Worm (Caenorhabditis elegans) whole organism, midembryonic: ENCODE measurements around the gene F46B6.9.

Experiments
- T22C8.4 ChIP-seq: fragments of 200-800 bp; sonication (Bioruptor generic); IDR thresholded peaks from 2 replicates; pipeline ENCODE4 v1.3.6; 2022; ENCODE audit warnings: missing genetic modification characterization, missing compliant biosample characterization
- cog-1 ChIP-seq: sonication (generic microtip); optimal IDR thresholded peaks from 2 replicates; lab custom pipeline; 2016; ENCODE audit warnings: missing genetic modification characterization, missing compliant biosample characterization
- flt-1 ChIP-seq: fragments of 200-800 bp; sonication (Bioruptor generic); IDR thresholded peaks from 2 replicates; pipeline ENCODE4 v1.3.6; 2022; ENCODE audit warnings: missing genetic modification characterization, missing compliant biosample characterization
- klf-2 ChIP-seq: fragments of 200-800 bp; sonication (Bioruptor generic); conservative IDR thresholded peaks from 2 replicates; pipeline ENCODE4 v1.3.6; 2022; ENCODE audit warnings: missing genetic modification reagents, missing genetic modification characterization, missing compliant biosample characterization
- med-1 ChIP-seq: sonication (generic microtip); optimal IDR thresholded peaks from 2 replicates; lab custom pipeline; 2017; ENCODE audit warnings: missing genetic modification characterization, mild to moderate bottlenecking, missing compliant biosample characterization, antibody characterized with exemption, missing genetic modification reagents; ENCODE audit not compliant: insufficient read depth
- ref-1 ChIP-seq: fragments of 200-800 bp; sonication (Bioruptor generic); conservative IDR thresholded peaks from 2 replicates; pipeline ENCODE4 v1.3.6; 2022; ENCODE audit warnings: missing genetic modification reagents, missing genetic modification characterization, missing compliant biosample characterization
- tab-1 ChIP-seq: fragments of 200-800 bp; sonication (Bioruptor generic); IDR thresholded peaks from 2 replicates; pipeline ENCODE4 v1.3.6; 2022; ENCODE audit warnings: missing genetic modification characterization, missing compliant biosample characterization
- ztf-23 ChIP-seq: fragments of 200-800 bp; sonication (Bioruptor generic); IDR thresholded peaks from 2 replicates; pipeline ENCODE4 v1.3.6; 2022; ENCODE audit warnings: missing genetic modification reagents, missing genetic modification characterization, missing compliant biosample characterization
- ztf-29 ChIP-seq: fragments of 200-800 bp; sonication (Bioruptor generic); IDR thresholded peaks from 2 replicates; pipeline ENCODE4 v1.3.6; 2022; ENCODE audit warnings: missing genetic modification reagents, missing genetic modification characterization, missing compliant biosample characterization

F46B6.9 gene

ce11 chrV:9796562-9796961 lies at the start of gene F46B6.9:
F46B6.9 (plus strand) TSS chrV:9796862.
- TF ChIP-seq ztf-29 (GFP tag; lab: Robert Waterston, UW) (no peak), ztf-23 (no peak), tab-1 (GFP tag; lab: Robert Waterston, UW) (no peak), flt-1 (no peak), klf-2 (no peak), med-1 (no peak)

ce11 chrV:9750308-9750707 lies 46.4 kb upstream of the F46B6.9 start, which contains the start of gene F58E6.4:
F58E6.4 (minus strand) TSS chrV:9750408.
- TF ChIP-seq tab-1 (GFP tag; lab: Robert Waterston, UW) (no peak), med-1 (no peak), ztf-23 (no peak), flt-1 (no peak), ztf-29 (GFP tag; lab: Robert Waterston, UW) (no peak), ref-1 (no peak), T22C8.4 (GFP tag; lab: Robert Waterston, UW) (no peak), klf-2 (no peak)

- TF ChIP-seq klf-2 (no peak), flt-1 (no peak), ref-1 (no peak), ztf-23 (no peak), tab-1 (GFP tag; lab: Robert Waterston, UW) (no peak), ztf-29 (GFP tag; lab: Robert Waterston, UW) (no peak), cog-1 (no peak), T22C8.4 (GFP tag; lab: Robert Waterston, UW) (no peak), med-1 (no peak)
These were observed 43.7 kb upstream of the F46B6.9 start, which contains the start of gene F58E6.6 for ce11 chrV:9752918-9753317. F58E6.6 (minus strand) TSS chrV:9753018.

ce11 chrV:9753554-9753953 lies 43.1 kb upstream of the F46B6.9 start:
- TF ChIP-seq T22C8.4 (GFP tag; lab: Robert Waterston, UW) = no peak
- TF ChIP-seq ztf-29 (GFP tag; lab: Robert Waterston, UW) = no peak
- TF ChIP-seq klf-2 = no peak
- TF ChIP-seq ztf-23 = no peak
- TF ChIP-seq tab-1 (GFP tag; lab: Robert Waterston, UW) = no peak
- no peak for TF ChIP-seq flt-1
- TF ChIP-seq ref-1 = no peak
- no peak for TF ChIP-seq med-1
- no peak for TF ChIP-seq cog-1

ce11 chrV:9754459-9754858 lies 42.2 kb upstream of the F46B6.9 start, which contains the start of gene F58E6.5:
F58E6.5 (minus strand) TSS chrV:9754559.
- TF ChIP-seq cog-1 (no peak), tab-1 (GFP tag; lab: Robert Waterston, UW) (no peak), ztf-29 (GFP tag; lab: Robert Waterston, UW) (no peak), med-1 (no peak), klf-2 (no peak)

- TF ChIP-seq cog-1 = no peak
- TF ChIP-seq ztf-29 (GFP tag; lab: Robert Waterston, UW) = no peak
- no peak for TF ChIP-seq ztf-23
- no peak for TF ChIP-seq klf-2
- no peak for TF ChIP-seq T22C8.4 (GFP tag; lab: Robert Waterston, UW)
- TF ChIP-seq med-1 = no peak
- TF ChIP-seq tab-1 (GFP tag; lab: Robert Waterston, UW) = no peak
- TF ChIP-seq ref-1 = no peak
- TF ChIP-seq flt-1 = no peak
These were observed 40.9 kb upstream of the F46B6.9 start, which contains the start of gene F58E6.8 for ce11 chrV:9755725-9756124. F58E6.8 (minus strand) TSS chrV:9755825.

ce11 chrV:9756242-9756641 lies 40.4 kb upstream of the F46B6.9 start, which contains the start of gene hrg-3:
hrg-3 (plus strand) TSS chrV:9756468.
- TF ChIP-seq tab-1 (GFP tag; lab: Robert Waterston, UW) (no peak), cog-1 (no peak), ref-1 (no peak), ztf-29 (GFP tag; lab: Robert Waterston, UW) (no peak), klf-2 (no peak), med-1 (no peak), T22C8.4 (GFP tag; lab: Robert Waterston, UW) (no peak), flt-1 (no peak), ztf-23 (no peak)

ce11 chrV:9757884-9758283 lies 38.8 kb upstream of the F46B6.9 start, which contains the start of gene F58E6.11:
F58E6.11 (minus strand) TSS chrV:9757984.
- TF ChIP-seq klf-2 (no peak), med-1 (no peak), ref-1 (no peak), ztf-23 (no peak), ztf-29 (GFP tag; lab: Robert Waterston, UW) (no peak), tab-1 (GFP tag; lab: Robert Waterston, UW) (no peak), cog-1 (no peak)

ce11 chrV:9758437-9758836 lies 38.2 kb upstream of the F46B6.9 start:
- TF ChIP-seq klf-2 (no peak), med-1 (no peak)

- TF ChIP-seq ztf-29 (GFP tag; lab: Robert Waterston, UW) (no peak), ztf-23 (no peak), flt-1 (no peak), klf-2 (no peak), cog-1 (no peak), med-1 (no peak), T22C8.4 (GFP tag; lab: Robert Waterston, UW) (no peak), tab-1 (GFP tag; lab: Robert Waterston, UW) (no peak), ref-1 (no peak)
These were observed 32.9 kb upstream of the F46B6.9 start for ce11 chrV:9763759-9764158.

ce11 chrV:9764552-9764951 lies 32.1 kb upstream of the F46B6.9 start:
- TF ChIP-seq ref-1 (no peak), ztf-23 (no peak), ztf-29 (GFP tag; lab: Robert Waterston, UW) (no peak), flt-1 (no peak), klf-2 (no peak), T22C8.4 (GFP tag; lab: Robert Waterston, UW) (no peak), med-1 (no peak), tab-1 (GFP tag; lab: Robert Waterston, UW) (no peak), cog-1 (no peak)

ce11 chrV:9765622-9766021 lies 31.0 kb upstream of the F46B6.9 start:
- no peak for TF ChIP-seq ztf-29 (GFP tag; lab: Robert Waterston, UW)
- TF ChIP-seq med-1 = no peak
- no peak for TF ChIP-seq klf-2
- TF ChIP-seq flt-1 = no peak
- no peak for TF ChIP-seq T22C8.4 (GFP tag; lab: Robert Waterston, UW)
- no peak for TF ChIP-seq cog-1
